Worm (Caenorhabditis elegans): ENCODE data around the gene C18B2.2.

Gene C18B2.2

ce11 chrX:3655972-3656371, 32.7 kb downstream of the C18B2.2 start, which contains the start of gene R11G1.7:
Gene R11G1.7, plus strand, starts transcription at chrX:3656272.
- TF ChIP-seq F37D6.2 (tag; optimal IDR thresholded peaks at IDR 0.05), result no peak
- TF ChIP-seq zfp-2 (tag; optimal IDR thresholded peaks at IDR 0.05), result no peak
- TF ChIP-seq daf-12 (tag; optimal IDR thresholded peaks at IDR 0.05), result no peak
- no peak for TF ChIP-seq jun-1 (tag; optimal IDR thresholded peaks at IDR 0.05)
- no peak for TF ChIP-seq pqm-1 (tag; optimal IDR thresholded peaks at IDR 0.05)
- TF ChIP-seq lin-39 (tag; optimal IDR thresholded peaks at IDR 0.05), result no peak
- TF ChIP-seq nhr-11 (tag; optimal IDR thresholded peaks at IDR 0.05), result no peak
- TF ChIP-seq ces-1 (GFP tag; optimal IDR thresholded peaks at IDR 0.05), result no peak
- TF ChIP-seq daf-8 (GFP tag; IDR thresholded peaks at IDR 0.05), result no peak
- TF ChIP-seq rbr-2 (tag; optimal IDR thresholded peaks at IDR 0.05), result no peak
- TF ChIP-seq nhr-111 (GFP tag; optimal IDR thresholded peaks at IDR 0.05), result no peak
- TF ChIP-seq tra-1 (GFP tag; IDR thresholded peaks at IDR 0.05), result no peak
- no peak for TF ChIP-seq ztf-7 (tag; optimal IDR thresholded peaks at IDR 0.05)
- no peak for TF ChIP-seq Y5F2A.4 (GFP tag; optimal IDR thresholded peaks at IDR 0.05)

- TF ChIP-seq lin-15B (tag; optimal IDR thresholded peaks at IDR 0.05) (no peak), madf-5 (GFP tag; IDR thresholded peaks at IDR 0.05) (no peak), mep-1 (tag; optimal IDR thresholded peaks at IDR 0.05) (no peak), attf-4 (tag; optimal IDR thresholded peaks at IDR 0.05) (no peak), madf-9 (GFP tag; conservative IDR thresholded peaks at IDR 0.05) (no peak)
Observed at ce11 chrX:3659192-3659591, 35.9 kb downstream of the C18B2.2 start, which contains the start of gene R11G1.1. Gene R11G1.1, plus strand, starts transcription at chrX:3659492.

DNA sequence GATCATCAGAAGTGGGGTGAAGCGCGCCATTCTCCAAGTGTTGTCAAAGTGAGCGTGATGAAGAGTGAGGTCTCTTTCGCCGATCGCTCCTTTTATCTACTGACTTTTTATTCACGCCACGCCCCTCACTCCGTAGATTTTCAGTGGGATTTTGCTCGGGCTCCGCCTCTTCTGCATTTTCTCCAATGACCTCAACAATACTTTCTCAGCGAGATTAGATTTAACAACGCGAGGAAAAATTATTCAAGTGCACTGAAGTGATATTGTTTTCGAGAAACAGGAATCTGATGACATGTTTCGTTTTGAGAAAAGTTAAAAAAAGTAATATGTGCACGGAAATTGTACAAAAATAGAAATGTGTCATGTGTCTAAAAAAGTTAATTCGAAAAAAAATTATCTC, 45.6 kb downstream of the C18B2.2 start, which contains the start of gene snet-1:
snet-1 (minus strand) TSS at position 101 of the 400 bp plus-strand sequence.
- TF ChIP-seq zip-11 (GFP tag; IDR thresholded peaks at IDR 0.05) (no peak), daf-12 (tag; optimal IDR thresholded peaks at IDR 0.05) (no peak), ZK337.2 (GFP tag; IDR thresholded peaks at IDR 0.05) (no peak), nhr-42 (GFP tag; IDR thresholded peaks at IDR 0.05) (no peak), mep-1 (tag; optimal IDR thresholded peaks at IDR 0.05) (no peak), daf-19 (GFP tag; conservative IDR thresholded peaks at IDR 0.05) (no peak), tra-1 (GFP tag; IDR thresholded peaks at IDR 0.05) (no peak), dve-1 (tag; optimal IDR thresholded peaks at IDR 0.05; ENCODE audit: insufficient read depth) (no peak), dmd-9 (GFP tag; IDR thresholded peaks at IDR 0.05) (no peak), lin-29 (GFP tag; IDR thresholded peaks at IDR 0.05) (no peak), nhr-25 (tag; optimal IDR thresholded peaks at IDR 0.05; ENCODE audit: borderline replicate concordance, insufficient read depth) (no peak), ceh-20 (GFP tag; IDR thresholded peaks at IDR 0.05) (no peak)

- TF ChIP-seq jun-1 (tag; optimal IDR thresholded peaks at IDR 0.05) (no peak), hif-1 (tag; optimal IDR thresholded peaks at IDR 0.05) (peak in 1 of 2 experiments; percentile 30)
Observed at ce11 chrX:3671998-3672397, 48.7 kb downstream of the C18B2.2 start, which contains the start of gene C02F12.5. Gene C02F12.5, minus strand, starts transcription at chrX:3672098.

- TF ChIP-seq zfp-2 (tag; optimal IDR thresholded peaks at IDR 0.05) (no peak), skn-1 (tag; optimal IDR thresholded peaks at IDR 0.05) (no peak), dpl-1 (GFP tag; optimal IDR thresholded peaks at IDR 0.05) (no peak), nhr-25 (tag; optimal IDR thresholded peaks at IDR 0.05; ENCODE audit: borderline replicate concordance, insufficient read depth) (no peak), aha-1 (tag) (peak; percentile 65)
Observed at ce11 chrX:3673584-3674108, 50.4 kb downstream of the C18B2.2 start, which contains the start of gene ceh-63. Gene ceh-63, minus strand, starts transcription at chrX:3674058.

All from whole organism, L4 larva.